Fruit fly (Drosophila melanogaster): ENCODE measurements around the gene CG14285.
A peak's percentile ranks its signal among the peaks of the same experiment; 100 is the strongest.

Gene CG14285

dm6 chr3R:19074207-19074606 is 49.3 kb downstream of the CG14285 start (continued):
- TF ChIP-seq pb (GFP tag; optimal IDR thresholded peaks at IDR 0.05), result no peak
- no peak for TF ChIP-seq eyg (GFP tag; optimal IDR thresholded peaks at IDR 0.05)
- TF ChIP-seq mam (GFP tag; optimal IDR thresholded peaks at IDR 0.05), result no peak
- no peak for TF ChIP-seq phol (tag; optimal IDR thresholded peaks at IDR 0.05)
- TF ChIP-seq Myb (GFP tag; optimal IDR thresholded peaks at IDR 0.05), result no peak
- TF ChIP-seq CG12299 (tag; optimal IDR thresholded peaks at IDR 0.05), result no peak
- no peak for TF ChIP-seq Side (GFP tag; optimal IDR thresholded peaks at IDR 0.05)
- no peak for TF ChIP-seq CG17802 (tag; optimal IDR thresholded peaks at IDR 0.05)
- TF ChIP-seq CG11247 (GFP tag; IDR thresholded peaks at IDR 0.05), result no peak
- TF ChIP-seq Dip3 (GFP tag; optimal IDR thresholded peaks at IDR 0.05), result no peak
- no peak for TF ChIP-seq CG2875 (GFP tag; optimal IDR thresholded peaks at IDR 0.05)
- TF ChIP-seq CG13296 (GFP tag; optimal IDR thresholded peaks at IDR 0.05), result no peak
- no peak for TF ChIP-seq pho (GFP tag; optimal IDR thresholded peaks at IDR 0.05)
- peak; percentile 28; the same call in 1 of the 2 replicates for TF ChIP-seq CG32772 (GFP tag; IDR thresholded peaks at IDR 0.05)
- peak; percentile 34; the same call in 1 of the 2 replicates for TF ChIP-seq Ptx1 (GFP tag; IDR thresholded peaks at IDR 0.05)
- no peak for TF ChIP-seq sima (GFP tag; optimal IDR thresholded peaks at IDR 0.05)
- TF ChIP-seq slbo (GFP tag; IDR thresholded peaks at IDR 0.05), result peak; percentile 31; the same call in 1 of the 2 replicates
- no peak for TF ChIP-seq bab2 (GFP tag; optimal IDR thresholded peaks at IDR 0.05)
- peak; percentile 28; the same call in 1 of the 2 replicates for TF ChIP-seq CG10366 (GFP tag; IDR thresholded peaks at IDR 0.05)
- TF ChIP-seq gem (tag; optimal IDR thresholded peaks at IDR 0.05), result peak; percentile 12
- no peak for TF ChIP-seq CG4617 (GFP tag; optimal IDR thresholded peaks at IDR 0.05; ENCODE audit: borderline replicate concordance)
- TF ChIP-seq CG17912 (GFP tag; optimal IDR thresholded peaks at IDR 0.05), result no peak
- no peak for TF ChIP-seq peb (GFP tag; IDR thresholded peaks at IDR 0.05)
- TF ChIP-seq E2f2 (GFP tag; IDR thresholded peaks at IDR 0.05), result no peak
- no peak for TF ChIP-seq CG4404 (GFP tag; IDR thresholded peaks at IDR 0.05)
- TF ChIP-seq CG17361 (GFP tag; IDR thresholded peaks at IDR 0.05), result no peak
- no peak for TF ChIP-seq CG1647 (GFP tag; optimal IDR thresholded peaks at IDR 0.05)
- no peak for TF ChIP-seq dan (GFP tag; IDR thresholded peaks at IDR 0.05)
- TF ChIP-seq ase (GFP tag; IDR thresholded peaks at IDR 0.05), result peak; percentile 54; the same call in 1 of the 3 replicates

- peak; percentile 25 for TF ChIP-seq dmrt11E (tag; optimal IDR thresholded peaks at IDR 0.05)
- TF ChIP-seq phol (tag; optimal IDR thresholded peaks at IDR 0.05), result peak; percentile 9
- peak; percentile 30 for TF ChIP-seq gcm (GFP tag; optimal IDR thresholded peaks at IDR 0.05)
- TF ChIP-seq CG10979 (tag; optimal IDR thresholded peaks at IDR 0.05), result peak; percentile 8
- TF ChIP-seq gem (tag; optimal IDR thresholded peaks at IDR 0.05), result peak; percentile 2
- no peak for TF ChIP-seq Oaz (GFP tag; IDR thresholded peaks at IDR 0.05)
- no peak for TF ChIP-seq Hmx (GFP tag; optimal IDR thresholded peaks at IDR 0.05)
- TF ChIP-seq Drgx (GFP tag; IDR thresholded peaks at IDR 0.05), result peak; percentile 67
- no peak for TF ChIP-seq kah (GFP tag; optimal IDR thresholded peaks at IDR 0.05)
- TF ChIP-seq CG18262 (tag; optimal IDR thresholded peaks at IDR 0.05), result peak; percentile 14
- peak in 1 of 2 experiments; percentile 22 for TF ChIP-seq bsh (GFP tag; optimal IDR thresholded peaks at IDR 0.05)
- no peak for TF ChIP-seq ap (GFP tag; IDR thresholded peaks at IDR 0.05)
- TF ChIP-seq sens (GFP tag), result peak; percentile 74
- peak; percentile 80 for TF ChIP-seq Ets65A (GFP tag)
- TF ChIP-seq nmo (GFP tag; optimal IDR thresholded peaks at IDR 0.05), result peak; percentile 3
- peak; percentile 39 for TF ChIP-seq Med (GFP tag)
Observed at dm6 chr3R:19075135-19075534, 50.2 kb downstream of the CG14285 start.

Data from whole organism, embryonic.